Fruit fly (Drosophila melanogaster) whole organism: ENCODE data around the gene PAPLA1.

ENCODE experiments used
- CG8478 ChIP-seq: fragments of >200 bp; optimal IDR thresholded peaks from 2 replicates; lab custom pipeline; 2018; ENCODE audit warnings: inconsistent platforms
- Dll ChIP-seq: fragments of >200 bp; optimal IDR thresholded peaks from 2 replicates; lab custom pipeline; 2017
- EcR ChIP-seq, 2 experiments: fragments of >200 bp; optimal IDR thresholded peaks; 2 replicates each; lab custom pipeline; 2017; ENCODE audit warnings: missing biosample characterization in 2 of 2, missing genetic modification characterization in 2 of 2, missing genetic modification reagents in 2 of 2
- pan ChIP-seq: fragments of >200 bp; optimal IDR thresholded peaks from 2 replicates; lab custom pipeline; 2017
- psq ChIP-seq: fragments of >200 bp; optimal IDR thresholded peaks from 2 replicates; lab custom pipeline; 2017
- usp ChIP-seq: fragments of >200 bp; optimal IDR thresholded peaks from 2 replicates; lab custom pipeline; 2017; ENCODE audit warnings: missing biosample characterization, missing genetic modification characterization, mixed read lengths

- no peak for TF ChIP-seq pan (lab: Kevin White, UChicago)
- TF ChIP-seq psq (lab: Kevin White, UChicago), result no peak
- TF ChIP-seq EcR (GFP tag; optimal IDR thresholded peaks at IDR 0.05; lab: Kevin White, UChicago), result no peak
- TF ChIP-seq usp (GFP tag; lab: Kevin White, UChicago), result no peak
- TF ChIP-seq CG8478 (lab: Kevin White, UChicago), result no peak
- no peak for TF ChIP-seq Dll (lab: Kevin White, UChicago)
These were observed at the start of gene PAPLA1, which contains the start of gene Rbsn-5 for dm6 chr2L:8159498-8159897.
